Worm (Caenorhabditis elegans) whole organism, L3 larva: ENCODE data around the gene ZK507.1.

Experiments
- R02D3.7 ChIP-seq: fragments of 150-350 bp; optimal IDR thresholded peaks from 2 replicates; lab custom pipeline; 2014; ENCODE audit warnings: missing biosample characterization, missing genetic modification characterization
- ceh-9 ChIP-seq: sonication (generic microtip); optimal IDR thresholded peaks from 2 replicates; lab custom pipeline; 2018; ENCODE audit warnings: missing biosample characterization, missing genetic modification characterization
- elt-1 ChIP-seq: fragments of 150-350 bp; optimal IDR thresholded peaks from 2 replicates; lab custom pipeline; 2014; ENCODE audit warnings: missing biosample characterization, missing genetic modification characterization
- elt-3 ChIP-seq, 3 experiments: fragments of 150-350 bp in 1 of 3; sonication (generic microtip) in 2 of 3; optimal IDR thresholded peaks; 2 replicates in 2 of 3; 4 replicates in 1 of 3; lab custom pipeline; 2014 to 2017; ENCODE audit warnings: missing biosample characterization in 3 of 3, missing genetic modification characterization in 3 of 3
- mml-1 ChIP-seq: fragments of 150-350 bp; sonication (generic microtip); optimal IDR thresholded peaks from 3 replicates; lab custom pipeline; 2014; ENCODE audit warnings: missing biosample characterization, missing genetic modification characterization
- pha-4 ChIP-seq: fragments of 150-350 bp; optimal IDR thresholded peaks from 2 replicates; lab custom pipeline; 2014; ENCODE audit warnings: missing biosample characterization, missing genetic modification reagents, missing genetic modification characterization
- unc-62 ChIP-seq: fragments of 150-350 bp; sonication (generic microtip); optimal IDR thresholded peaks from 4 replicates; lab custom pipeline; 2014; ENCODE audit warnings: missing biosample characterization, missing genetic modification reagents, missing genetic modification characterization
- zag-1 ChIP-seq: fragments of 150-350 bp; optimal IDR thresholded peaks from 2 replicates; lab custom pipeline; 2014; ENCODE audit warnings: missing biosample characterization, missing genetic modification characterization

ce11 chrIII:9060267-9060666 is 40.8 kb downstream of the ZK507.1 start:
- TF ChIP-seq pha-4 (tag; lab: Kevin White, UChicago) (peak; percentile 3), ceh-9 (tag; lab: Kevin White, UChicago) (no peak), elt-1 (no peak), R02D3.7 (tag; lab: Kevin White, UChicago) (no peak), mml-1 (no peak), zag-1 (tag; lab: Kevin White, UChicago) (no peak), unc-62 (GFP tag; lab: Kevin White, UChicago) (no peak), elt-3 (tag; optimal IDR thresholded peaks at IDR 0.05; lab: Kevin White, UChicago) (no peak)
